Worm (Caenorhabditis elegans): Measurements from ENCODE around the gene ZK353.10.
A peak's percentile ranks its signal among the peaks of the same experiment; 100 is the strongest.

ZK353.10 gene

ce11 chrIII:8358213-8358672, 36.0 kb downstream of the ZK353.10 start, which contains the start of the genes R05D3.8 and rfp-1 (continued):
- TF ChIP-seq vab-15 (tag; optimal IDR thresholded peaks at IDR 0.05) (peak; percentile 32), nhr-47 (tag; optimal IDR thresholded peaks at IDR 0.05) (peak; percentile 80), mab-9 (GFP tag; IDR thresholded peaks at IDR 0.05) (0 out of 2 replicates have a peak, but pooled peaks have one; percentile 7), fos-1 (tag; optimal IDR thresholded peaks at IDR 0.05) (peak; percentile 82), unc-62 (GFP tag; optimal IDR thresholded peaks at IDR 0.05) (no peak), ceh-88 (GFP tag; IDR thresholded peaks at IDR 0.05) (0 out of 2 replicates have a peak, but pooled peaks have one; percentile 36), ces-1 (GFP tag; optimal IDR thresholded peaks at IDR 0.05) (no peak), C16A3.4 (tag; optimal IDR thresholded peaks at IDR 0.05) (peak; percentile 91), aly-2 (tag; optimal IDR thresholded peaks at IDR 0.05) (peak; percentile 56), nhr-84 (tag; optimal IDR thresholded peaks at IDR 0.05) (no peak), ceh-82 (tag; optimal IDR thresholded peaks at IDR 0.05) (peak; percentile 58 to 88 (median 61)), efl-3 (GFP tag; optimal IDR thresholded peaks at IDR 0.05) (no peak), ztf-4 (tag; optimal IDR thresholded peaks at IDR 0.05) (peak; percentile 43), zip-4 (GFP tag; optimal IDR thresholded peaks at IDR 0.05) (no peak), irx-1 (tag; optimal IDR thresholded peaks at IDR 0.05) (peak; percentile 28), swsn-7 (tag; optimal IDR thresholded peaks at IDR 0.05) (peak; percentile 71), tbx-2 (tag; optimal IDR thresholded peaks at IDR 0.05) (peak; percentile 76), hlh-4 (tag; optimal IDR thresholded peaks at IDR 0.05) (no peak), mef-2 (tag; optimal IDR thresholded peaks at IDR 0.05) (no peak), ceh-63 (GFP tag; optimal IDR thresholded peaks at IDR 0.05) (no peak), lsy-2 (tag; optimal IDR thresholded peaks at IDR 0.05) (peak; percentile 98 to 99), nhr-90 (tag; optimal IDR thresholded peaks at IDR 0.05; ENCODE audit: poor library complexity) (peak; percentile 63), lin-39 (tag; optimal IDR thresholded peaks at IDR 0.05) (peak; percentile 44), nhr-28 (tag; optimal IDR thresholded peaks at IDR 0.05) (no peak), F16B12.6 (tag; optimal IDR thresholded peaks at IDR 0.05) (peak; percentile 53), skn-1 (tag; optimal IDR thresholded peaks at IDR 0.05) (peak; percentile 59), snu-23 (GFP tag; optimal IDR thresholded peaks at IDR 0.05) (peak; percentile 88), C04F5.9 (tag; optimal IDR thresholded peaks at IDR 0.05) (peak; percentile 58), unc-86 (tag; optimal IDR thresholded peaks at IDR 0.05) (peak; percentile 63), rnt-1 (tag; optimal IDR thresholded peaks at IDR 0.05) (peak; percentile 79), jun-1 (tag; optimal IDR thresholded peaks at IDR 0.05) (no peak), nhr-85 (tag) (peak; percentile 88), xbp-1 (tag; optimal IDR thresholded peaks at IDR 0.05) (peak; percentile 73), lin-35 (GFP tag; optimal IDR thresholded peaks at IDR 0.05) (peak; percentile 87 to 91), sup-37 (GFP tag; optimal IDR thresholded peaks at IDR 0.05) (no peak), ceh-90 (tag; optimal IDR thresholded peaks at IDR 0.05) (no peak), unc-98 (GFP tag; IDR thresholded peaks at IDR 0.05) (no peak), unc-130 (tag; optimal IDR thresholded peaks at IDR 0.05) (peak; percentile 71), nhr-76 (tag; optimal IDR thresholded peaks at IDR 0.05) (no peak), hlh-17 (GFP tag; optimal IDR thresholded peaks at IDR 0.05; ENCODE audit: borderline replicate concordance) (no peak), alr-1 (tag; optimal IDR thresholded peaks at IDR 0.05; ENCODE audit: borderline replicate concordance) (no peak), pag-3 (tag; optimal IDR thresholded peaks at IDR 0.05; ENCODE audit: borderline replicate concordance, insufficient read depth) (no peak), fkh-8 (tag; optimal IDR thresholded peaks at IDR 0.05) (peak; percentile 77), hpl-2 (GFP tag; optimal IDR thresholded peaks at IDR 0.05) (no peak), ztf-11 (tag; optimal IDR thresholded peaks at IDR 0.05) (peak in 1 of 2 experiments; percentile 9), dsc-1 (tag; optimal IDR thresholded peaks at IDR 0.05) (peak; percentile 52), sptf-1 (tag; optimal IDR thresholded peaks at IDR 0.05) (no peak), lir-3 (tag; optimal IDR thresholded peaks at IDR 0.05; ENCODE audit: poor library complexity) (peak; percentile 42), nhr-237 (tag; optimal IDR thresholded peaks at IDR 0.05) (peak; percentile 36), efl-1 (optimal IDR thresholded peaks at IDR 0.05) (peak; percentile 89 to 92), efl-1 (GFP tag; optimal IDR thresholded peaks at IDR 0.05 in 1 of 2) (peak; percentile 80 to 97), nhr-11 (tag; optimal IDR thresholded peaks at IDR 0.05) (no peak), blmp-1 (tag; optimal IDR thresholded peaks at IDR 0.05) (peak; percentile 86)

Measured in whole organism, L1 larva.